Worm (Caenorhabditis elegans): Measurements from ENCODE around the gene metl-1.
A peak's percentile ranks its signal among the peaks of the same experiment; 100 is the strongest.

The metl-1 gene

DNA sequence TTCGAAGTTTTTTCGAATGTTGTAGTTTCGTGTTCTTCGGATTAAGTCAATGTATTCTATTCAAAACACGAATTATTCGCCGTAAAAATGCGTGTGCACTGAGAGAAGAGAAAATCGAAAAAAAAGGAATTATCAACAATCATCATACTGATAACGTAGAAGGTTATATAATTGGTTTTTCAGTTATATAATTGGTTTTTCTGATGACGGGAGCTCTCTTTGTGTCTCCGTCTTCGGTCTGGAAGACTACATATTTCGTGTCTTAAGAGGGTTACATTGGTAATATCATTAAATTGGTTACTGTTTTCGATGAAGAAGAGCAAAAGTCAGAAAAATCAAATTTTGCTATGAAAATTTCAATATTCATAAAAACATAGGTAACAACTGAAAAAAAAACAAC, 13.5 kb downstream of the metl-1 start:
- TF ChIP-seq ceh-39 (tag; optimal IDR thresholded peaks at IDR 0.05) (no peak), nhr-76 (tag; optimal IDR thresholded peaks at IDR 0.05) (no peak), mab-5 (tag; optimal IDR thresholded peaks at IDR 0.05) (no peak), sem-2 (GFP tag; optimal IDR thresholded peaks at IDR 0.05) (no peak), zip-8 (tag; optimal IDR thresholded peaks at IDR 0.05) (no peak), mls-2 (tag; optimal IDR thresholded peaks at IDR 0.05) (no peak), lin-32 (GFP tag; optimal IDR thresholded peaks at IDR 0.05) (no peak), mep-1 (tag; optimal IDR thresholded peaks at IDR 0.05) (no peak), elt-1 (tag; optimal IDR thresholded peaks at IDR 0.05; ENCODE audit: borderline replicate concordance, insufficient read depth) (no peak), unc-120 (tag; optimal IDR thresholded peaks at IDR 0.05; ENCODE audit: poor library complexity, severe bottlenecking) (no peak), hlh-1 (tag; optimal IDR thresholded peaks at IDR 0.05) (no peak), sptf-1 (tag; optimal IDR thresholded peaks at IDR 0.05) (no peak), nhr-2 (tag; optimal IDR thresholded peaks at IDR 0.05) (no peak), snpc-4 (tag; optimal IDR thresholded peaks at IDR 0.05) (no peak), ceh-83 (GFP tag; optimal IDR thresholded peaks at IDR 0.05) (no peak)

DNA sequence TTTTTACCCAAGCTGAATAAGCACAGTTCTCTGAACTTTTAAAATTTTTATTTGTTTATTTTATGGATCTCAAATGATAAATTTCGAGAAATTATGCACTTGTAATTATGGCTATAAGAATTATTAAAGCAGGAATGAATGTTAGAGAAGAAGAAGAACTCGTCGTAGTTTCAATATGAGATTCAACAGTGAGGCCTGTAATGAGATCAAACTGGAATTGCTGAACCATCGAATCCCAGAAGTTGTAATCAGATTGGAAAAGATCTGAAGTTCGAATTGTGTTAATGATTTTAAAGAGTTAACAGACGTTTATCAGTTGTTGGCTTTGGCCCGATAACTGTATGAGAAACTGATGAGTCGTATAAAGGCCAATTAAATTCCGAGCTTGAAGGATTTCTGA, 17.7 kb downstream of the metl-1 start:
- TF ChIP-seq unc-120 (tag; optimal IDR thresholded peaks at IDR 0.05; ENCODE audit: poor library complexity, severe bottlenecking) (no peak), snpc-4 (tag; optimal IDR thresholded peaks at IDR 0.05) (no peak), bed-3 (GFP tag; optimal IDR thresholded peaks at IDR 0.05) (no peak), ham-2 (GFP tag; optimal IDR thresholded peaks at IDR 0.05) (no peak), ceh-39 (tag; optimal IDR thresholded peaks at IDR 0.05) (no peak), nhr-2 (tag; optimal IDR thresholded peaks at IDR 0.05) (no peak), mep-1 (tag; optimal IDR thresholded peaks at IDR 0.05) (no peak), ceh-43 (GFP tag; optimal IDR thresholded peaks at IDR 0.05) (no peak), sem-2 (GFP tag; optimal IDR thresholded peaks at IDR 0.05) (no peak)

DNA sequence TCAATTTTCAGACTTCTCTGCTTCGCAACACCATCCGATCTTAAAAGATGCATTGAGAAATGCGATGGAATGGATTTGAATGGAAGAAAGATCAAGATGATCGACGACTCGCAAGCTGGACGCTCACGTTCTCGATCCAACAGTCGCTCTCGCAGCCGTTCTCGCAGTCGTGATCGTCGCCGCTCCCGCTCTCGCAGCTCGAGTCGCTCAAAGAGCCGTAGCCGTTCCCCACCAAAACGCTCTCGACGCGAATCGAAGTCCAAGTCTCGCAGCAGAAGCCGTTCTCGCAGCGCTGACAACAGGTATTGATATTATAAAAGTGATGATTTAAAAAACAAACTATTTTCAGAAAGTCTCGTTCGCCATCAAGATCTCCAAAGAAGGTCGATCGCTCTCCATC, 18.2 kb downstream of the metl-1 start:
- TF ChIP-seq snpc-4 (tag; optimal IDR thresholded peaks at IDR 0.05) (no peak), ceh-43 (GFP tag; optimal IDR thresholded peaks at IDR 0.05) (no peak), zip-8 (tag; optimal IDR thresholded peaks at IDR 0.05) (no peak), ceh-83 (GFP tag; optimal IDR thresholded peaks at IDR 0.05) (no peak)

DNA sequence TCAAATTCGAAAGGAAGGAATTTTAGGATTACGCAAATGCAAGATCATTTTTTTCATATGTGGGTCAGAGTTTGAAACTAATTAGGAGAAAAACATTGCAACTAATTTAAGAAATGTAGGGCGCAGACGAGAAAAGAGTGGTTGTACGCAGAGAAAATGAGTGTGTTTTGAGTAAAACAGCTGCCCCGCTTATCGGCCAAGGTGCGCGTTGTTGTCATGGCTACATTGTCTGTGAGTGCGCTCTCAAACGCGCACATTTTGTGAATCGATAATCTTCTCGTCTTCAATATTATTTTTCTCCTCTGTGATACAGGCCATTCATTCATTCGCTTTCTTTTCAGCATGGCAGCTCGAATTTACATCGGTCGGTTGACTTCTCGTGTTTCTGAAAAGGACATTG, 19.7 kb downstream of the metl-1 start:
- TF ChIP-seq lsy-2 (tag; optimal IDR thresholded peaks at IDR 0.05) (no peak), bed-3 (GFP tag; optimal IDR thresholded peaks at IDR 0.05) (no peak), mls-2 (tag; optimal IDR thresholded peaks at IDR 0.05) (no peak), nhr-28 (tag; optimal IDR thresholded peaks at IDR 0.05) (no peak), snpc-4 (tag; optimal IDR thresholded peaks at IDR 0.05) (no peak), pha-4 (tag; optimal IDR thresholded peaks at IDR 0.05) (no peak), mep-1 (tag; optimal IDR thresholded peaks at IDR 0.05) (no peak), ceh-39 (tag; optimal IDR thresholded peaks at IDR 0.05) (peak; percentile 9), M03D4.4 (tag; optimal IDR thresholded peaks at IDR 0.05) (no peak), hlh-1 (tag; optimal IDR thresholded peaks at IDR 0.05) (peak; percentile 24), nhr-237 (tag; optimal IDR thresholded peaks at IDR 0.05) (no peak), lin-32 (GFP tag; optimal IDR thresholded peaks at IDR 0.05) (no peak), sptf-1 (tag; optimal IDR thresholded peaks at IDR 0.05) (no peak), elt-3 (tag; optimal IDR thresholded peaks at IDR 0.05) (no peak)

DNA sequence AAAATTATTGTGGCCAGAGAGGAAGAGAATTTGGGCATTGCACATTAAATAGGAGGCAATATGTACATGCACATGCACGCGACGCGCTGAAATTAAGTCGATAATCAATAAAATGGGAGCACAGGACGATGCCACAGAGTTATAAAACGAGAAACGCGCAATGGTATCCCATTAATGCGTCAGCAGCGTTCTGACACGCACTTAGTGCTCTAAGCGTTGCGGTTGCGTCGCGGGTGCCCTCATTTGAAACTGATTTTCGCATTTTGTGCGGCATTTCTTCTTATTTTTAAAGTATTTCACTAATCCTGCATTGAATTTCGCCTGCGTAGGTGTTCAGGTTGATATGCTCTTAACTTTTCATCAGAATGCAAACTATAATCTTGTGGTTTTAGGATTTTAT, 20.4 kb downstream of the metl-1 start, which contains the start of gene rsp-1:
Gene rsp-1, plus strand, starts transcription at position 338 of the 400 bp plus-strand sequence.
- TF ChIP-seq elt-3 (tag; optimal IDR thresholded peaks at IDR 0.05), result peak; percentile 40
- TF ChIP-seq ztf-11 (tag; optimal IDR thresholded peaks at IDR 0.05), result peak; percentile 75
- peak; percentile 66 for TF ChIP-seq cnd-1 (tag; optimal IDR thresholded peaks at IDR 0.05)
- peak; percentile 80 for TF ChIP-seq lsy-2 (tag; optimal IDR thresholded peaks at IDR 0.05)
- no peak for TF ChIP-seq nhr-2 (tag; optimal IDR thresholded peaks at IDR 0.05)
- TF ChIP-seq mls-2 (tag; optimal IDR thresholded peaks at IDR 0.05), result peak; percentile 81
- no peak for TF ChIP-seq snpc-4 (tag; optimal IDR thresholded peaks at IDR 0.05)
- no peak for TF ChIP-seq bed-3 (GFP tag; optimal IDR thresholded peaks at IDR 0.05)
- TF ChIP-seq unc-62 (GFP tag; optimal IDR thresholded peaks at IDR 0.05), result peak; percentile 43
- TF ChIP-seq nhr-12 (tag; optimal IDR thresholded peaks at IDR 0.05), result no peak
- TF ChIP-seq elt-1 (tag; optimal IDR thresholded peaks at IDR 0.05; ENCODE audit: borderline replicate concordance, insufficient read depth), result no peak
- TF ChIP-seq unc-39 (tag; optimal IDR thresholded peaks at IDR 0.05), result no peak
- TF ChIP-seq pha-4 (tag; optimal IDR thresholded peaks at IDR 0.05), result peak; percentile 96
- peak; percentile 79 for TF ChIP-seq ceh-39 (tag; optimal IDR thresholded peaks at IDR 0.05)
- peak; percentile 93 for TF ChIP-seq lin-13 (tag; optimal IDR thresholded peaks at IDR 0.05)
- peak; percentile 86 for TF ChIP-seq mep-1 (tag; optimal IDR thresholded peaks at IDR 0.05)
- TF ChIP-seq ces-1 (GFP tag; optimal IDR thresholded peaks at IDR 0.05), result peak; percentile 67
- no peak for TF ChIP-seq nhr-28 (tag; optimal IDR thresholded peaks at IDR 0.05)
- TF ChIP-seq sptf-1 (tag; optimal IDR thresholded peaks at IDR 0.05), result peak; percentile 90
- TF ChIP-seq zip-8 (tag; optimal IDR thresholded peaks at IDR 0.05), result no peak
- TF ChIP-seq tbx-8 (GFP tag; optimal IDR thresholded peaks at IDR 0.05), result peak; percentile 15
- no peak for TF ChIP-seq ham-2 (GFP tag; optimal IDR thresholded peaks at IDR 0.05)
- no peak for TF ChIP-seq mab-5 (tag; optimal IDR thresholded peaks at IDR 0.05)
- TF ChIP-seq M03D4.4 (tag; optimal IDR thresholded peaks at IDR 0.05), result peak; percentile 37
- peak; percentile 39 for TF ChIP-seq drap-1 (GFP tag; optimal IDR thresholded peaks at IDR 0.05)
- TF ChIP-seq nhr-76 (tag; optimal IDR thresholded peaks at IDR 0.05), result no peak
- TF ChIP-seq ceh-83 (GFP tag; optimal IDR thresholded peaks at IDR 0.05), result no peak
- TF ChIP-seq nhr-237 (tag; optimal IDR thresholded peaks at IDR 0.05), result peak; percentile 72
- TF ChIP-seq lin-32 (GFP tag; optimal IDR thresholded peaks at IDR 0.05), result peak; percentile 20
- TF ChIP-seq sem-2 (GFP tag; optimal IDR thresholded peaks at IDR 0.05), result no peak
- TF ChIP-seq blmp-1 (tag; optimal IDR thresholded peaks at IDR 0.05), result no peak
- no peak for TF ChIP-seq flh-1 (GFP tag; optimal IDR thresholded peaks at IDR 0.05)
- peak; percentile 44 for TF ChIP-seq hlh-1 (tag; optimal IDR thresholded peaks at IDR 0.05)
- peak; percentile 53 for TF ChIP-seq ceh-43 (GFP tag; optimal IDR thresholded peaks at IDR 0.05)
- peak; percentile 31 for TF ChIP-seq unc-120 (tag; optimal IDR thresholded peaks at IDR 0.05; ENCODE audit: poor library complexity, severe bottlenecking)
